Worm (Caenorhabditis elegans): ENCODE measurements around the gene kap-1.

- TF ChIP-seq nhr-28 (tag; optimal IDR thresholded peaks at IDR 0.05) (no peak), skn-1 (tag; optimal IDR thresholded peaks at IDR 0.05) (no peak), unc-39 (tag; optimal IDR thresholded peaks at IDR 0.05) (no peak), pqm-1 (tag; optimal IDR thresholded peaks at IDR 0.05) (peak; percentile 34), ztf-4 (tag; optimal IDR thresholded peaks at IDR 0.05) (no peak), ama-1 (optimal IDR thresholded peaks at IDR 0.05) (no peak), nhr-11 (tag; optimal IDR thresholded peaks at IDR 0.05) (no peak)
These were observed 16.6 kb upstream of the kap-1 start for ce11 chrIII:7322018-7322417.

Measured in whole organism, L3 larva.